Fruit fly (Drosophila melanogaster): ENCODE data around the gene Mi-2.

The Mi-2 gene

DNA sequence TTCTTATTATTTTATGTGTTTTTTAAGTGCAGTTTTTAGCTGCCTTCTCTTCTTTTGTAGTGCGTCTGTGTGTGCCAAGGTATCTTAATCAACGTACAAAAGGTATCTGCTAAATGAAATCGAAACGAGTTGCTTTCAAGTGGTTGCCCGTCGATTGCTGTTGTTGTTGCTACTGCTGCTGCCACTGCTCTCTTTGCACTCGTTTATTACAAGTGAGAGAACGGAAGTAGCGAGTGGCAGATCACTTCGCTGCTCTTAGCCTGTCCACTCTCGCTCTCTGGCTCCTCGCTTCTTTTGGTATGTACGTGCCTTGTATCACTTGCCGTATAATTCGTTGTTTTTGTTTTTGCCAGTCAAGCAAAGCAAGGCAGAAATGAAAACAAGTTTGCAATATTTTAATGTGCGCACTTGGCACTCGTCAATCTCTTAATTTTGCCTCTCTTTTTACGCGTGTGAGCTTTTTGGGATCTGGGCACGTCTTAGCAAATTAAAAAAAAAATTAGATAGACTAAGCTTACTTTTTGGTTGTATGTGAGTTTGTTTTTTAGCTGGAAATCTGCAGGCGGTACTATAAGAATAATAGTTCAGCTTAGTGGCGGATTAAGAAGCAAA is 13.6 kb downstream of the Mi-2 start:
- TF ChIP-seq Dif (GFP tag; optimal IDR thresholded peaks at IDR 0.05; ENCODE audit: partially characterized antibody) (peak; percentile 79), Sp1 (GFP tag; optimal IDR thresholded peaks at IDR 0.05) (no peak), woc (GFP tag; optimal IDR thresholded peaks at IDR 0.05) (no peak), Rel (GFP tag; optimal IDR thresholded peaks at IDR 0.05) (no peak), Rel (tag; optimal IDR thresholded peaks at IDR 0.05) (peak; percentile 39), Hr83 (GFP tag; optimal IDR thresholded peaks at IDR 0.05; ENCODE audit: poor library complexity, severe bottlenecking) (peak; percentile 14), dl (GFP tag; optimal IDR thresholded peaks at IDR 0.05; ENCODE audit: insufficient read depth in 1 of 2, partially characterized antibody in 2 of 2) (peak; percentile 79 to 83), dsf (GFP tag; optimal IDR thresholded peaks at IDR 0.05; ENCODE audit: borderline replicate concordance) (no peak), Myc (optimal IDR thresholded peaks at IDR 0.05) (no peak), CrebA (GFP tag; optimal IDR thresholded peaks at IDR 0.05; ENCODE audit: borderline replicate concordance) (peak; percentile 3), foxo (GFP tag; optimal IDR thresholded peaks at IDR 0.05) (no peak)

DNA sequence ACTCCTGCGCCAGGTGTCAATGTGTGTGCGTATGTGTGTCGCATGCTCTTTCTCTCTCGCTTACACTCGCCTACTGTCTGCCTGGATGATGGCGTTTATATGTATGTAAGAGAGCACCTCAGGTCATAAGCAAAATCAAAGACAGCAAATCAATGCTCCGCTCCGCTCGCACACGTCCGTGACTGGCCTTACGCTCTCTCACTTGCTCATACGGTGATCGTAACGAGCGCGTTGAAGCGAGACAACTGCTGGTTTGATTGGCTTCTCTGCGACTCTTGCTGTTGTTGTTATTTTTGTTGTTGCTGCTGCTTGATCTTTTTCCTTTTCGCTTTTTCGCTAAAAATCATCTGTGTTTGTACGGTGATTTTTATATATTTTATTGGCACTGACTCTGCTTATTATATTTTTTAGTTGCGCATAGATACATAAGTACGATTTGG is 14.4 kb downstream of the Mi-2 start:
- no peak for TF ChIP-seq usp (GFP tag; optimal IDR thresholded peaks at IDR 0.05)
- TF ChIP-seq Dif (GFP tag; optimal IDR thresholded peaks at IDR 0.05; ENCODE audit: partially characterized antibody), result peak; percentile 82
- TF ChIP-seq Myc (optimal IDR thresholded peaks at IDR 0.05), result no peak
- no peak for TF ChIP-seq CrebA (GFP tag; optimal IDR thresholded peaks at IDR 0.05; ENCODE audit: borderline replicate concordance)
- no peak for TF ChIP-seq GATAd (GFP tag; optimal IDR thresholded peaks at IDR 0.05)
- TF ChIP-seq Rel (GFP tag; optimal IDR thresholded peaks at IDR 0.05), result no peak
- peak; percentile 81 for TF ChIP-seq Rel (tag; optimal IDR thresholded peaks at IDR 0.05)
- TF ChIP-seq woc (GFP tag; optimal IDR thresholded peaks at IDR 0.05), result no peak
- TF ChIP-seq OdsH (GFP tag; optimal IDR thresholded peaks at IDR 0.05), result peak; percentile 13
- TF ChIP-seq br (GFP tag; optimal IDR thresholded peaks at IDR 0.05), result no peak
- peak; percentile 84 for TF ChIP-seq Vsx2 (GFP tag; optimal IDR thresholded peaks at IDR 0.05; ENCODE audit: partially characterized antibody)
- no peak for TF ChIP-seq tai (GFP tag; optimal IDR thresholded peaks at IDR 0.05)
- peak; percentile 81 to 92 for TF ChIP-seq dl (GFP tag; optimal IDR thresholded peaks at IDR 0.05; ENCODE audit: insufficient read depth in 1 of 2, partially characterized antibody in 2 of 2)
- TF ChIP-seq Hr83 (GFP tag; optimal IDR thresholded peaks at IDR 0.05; ENCODE audit: poor library complexity, severe bottlenecking), result peak; percentile 51
- peak; percentile 15 for TF ChIP-seq sage (GFP tag; optimal IDR thresholded peaks at IDR 0.05)
- no peak for TF ChIP-seq CG32264 (GFP tag; optimal IDR thresholded peaks at IDR 0.05)
- TF ChIP-seq pan (optimal IDR thresholded peaks at IDR 0.05), result no peak
- TF ChIP-seq rgr (GFP tag; optimal IDR thresholded peaks at IDR 0.05), result peak; percentile 25
- no peak for TF ChIP-seq ey (GFP tag; optimal IDR thresholded peaks at IDR 0.05)
- TF ChIP-seq h (GFP tag; optimal IDR thresholded peaks at IDR 0.05), result peak; percentile 54
- TF ChIP-seq psq (GFP tag; optimal IDR thresholded peaks at IDR 0.05), result peak; percentile 65
- TF ChIP-seq Sp1 (GFP tag; optimal IDR thresholded peaks at IDR 0.05), result no peak

DNA sequence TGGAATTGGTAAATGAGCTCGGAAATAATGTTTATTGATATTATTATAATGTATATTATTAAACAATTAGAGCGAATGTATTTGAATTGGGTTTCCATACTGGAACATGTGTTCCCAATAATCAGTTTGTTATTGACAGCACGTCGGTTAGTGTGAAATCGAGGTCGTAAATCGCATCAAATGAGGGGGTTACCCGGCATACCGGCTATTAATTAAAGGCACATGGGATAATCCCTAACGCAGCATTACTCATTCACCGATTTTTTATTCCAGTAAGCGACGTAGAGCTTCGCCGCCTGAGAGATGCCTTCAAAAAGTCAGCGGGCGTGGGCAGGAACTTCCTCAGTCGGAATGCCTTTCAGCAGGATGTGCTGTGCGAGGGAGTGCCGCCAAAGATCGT is 36.5 kb downstream of the Mi-2 start:
- TF ChIP-seq Rel (GFP tag; optimal IDR thresholded peaks at IDR 0.05), result no peak
- TF ChIP-seq Rel (tag; optimal IDR thresholded peaks at IDR 0.05), result peak; percentile 91
- no peak for TF ChIP-seq Hnf4 (GFP tag; optimal IDR thresholded peaks at IDR 0.05)
- no peak for TF ChIP-seq rgr (GFP tag; optimal IDR thresholded peaks at IDR 0.05)
- TF ChIP-seq Jra (GFP tag; optimal IDR thresholded peaks at IDR 0.05), result no peak
- TF ChIP-seq sage (GFP tag; optimal IDR thresholded peaks at IDR 0.05), result no peak
- TF ChIP-seq foxo (GFP tag; optimal IDR thresholded peaks at IDR 0.05), result no peak

DNA sequence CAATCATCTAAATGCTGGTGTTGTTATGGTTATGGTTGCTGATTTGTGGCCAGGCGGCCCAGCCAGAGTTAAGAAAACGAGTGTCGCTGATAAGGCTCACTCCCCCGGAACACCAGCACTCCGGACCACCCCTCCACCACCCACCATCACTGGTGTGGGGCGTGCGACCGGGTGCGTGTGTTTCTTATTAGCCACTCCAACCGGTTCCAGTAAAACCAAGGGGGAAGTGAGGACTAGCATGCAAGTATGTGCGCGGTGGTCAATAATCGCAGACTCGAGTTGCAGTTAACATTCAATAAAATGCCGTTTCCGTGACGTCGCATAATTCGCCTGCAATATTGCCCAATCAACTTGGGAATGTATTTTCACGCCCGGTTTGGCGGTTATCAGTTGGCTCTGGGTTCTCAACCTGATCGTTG is 37.5 kb downstream of the Mi-2 start:
- TF ChIP-seq psq (GFP tag; optimal IDR thresholded peaks at IDR 0.05) (peak; percentile 29), h (GFP tag; optimal IDR thresholded peaks at IDR 0.05) (peak; percentile 88), Hr83 (GFP tag; optimal IDR thresholded peaks at IDR 0.05; ENCODE audit: poor library complexity, severe bottlenecking) (no peak), Vsx2 (GFP tag; optimal IDR thresholded peaks at IDR 0.05; ENCODE audit: partially characterized antibody) (peak; percentile 94), br (GFP tag; optimal IDR thresholded peaks at IDR 0.05) (peak; percentile 33), Rel (GFP tag; optimal IDR thresholded peaks at IDR 0.05) (no peak), Rel (tag; optimal IDR thresholded peaks at IDR 0.05) (peak; percentile 58), brk (GFP tag; optimal IDR thresholded peaks at IDR 0.05) (no peak), Sp1 (GFP tag; optimal IDR thresholded peaks at IDR 0.05) (peak; percentile 18)

DNA sequence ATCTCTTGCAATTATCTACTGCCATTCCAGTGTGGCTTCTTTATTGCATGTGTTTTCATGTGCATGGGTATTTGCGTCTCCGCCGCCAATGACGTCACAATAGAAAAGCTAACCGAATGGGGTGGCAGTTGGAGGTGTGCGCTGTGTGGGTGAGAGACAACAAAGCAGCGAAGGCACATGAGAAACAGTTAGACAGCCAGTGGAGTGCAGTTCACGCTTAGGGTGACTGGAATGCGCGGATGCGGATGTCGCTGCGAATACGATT is 38.4 kb downstream of the Mi-2 start:
- TF ChIP-seq Rel (GFP tag; optimal IDR thresholded peaks at IDR 0.05) (no peak), Rel (tag; optimal IDR thresholded peaks at IDR 0.05) (peak; percentile 15), usp (GFP tag; optimal IDR thresholded peaks at IDR 0.05) (no peak), CG9705 (GFP tag; optimal IDR thresholded peaks at IDR 0.05) (no peak)

Measured in whole organism, wandering third instar larva.